Fruit fly (Drosophila melanogaster): Measurements from ENCODE around the gene yellow-k.

Gene yellow-k

DNA sequence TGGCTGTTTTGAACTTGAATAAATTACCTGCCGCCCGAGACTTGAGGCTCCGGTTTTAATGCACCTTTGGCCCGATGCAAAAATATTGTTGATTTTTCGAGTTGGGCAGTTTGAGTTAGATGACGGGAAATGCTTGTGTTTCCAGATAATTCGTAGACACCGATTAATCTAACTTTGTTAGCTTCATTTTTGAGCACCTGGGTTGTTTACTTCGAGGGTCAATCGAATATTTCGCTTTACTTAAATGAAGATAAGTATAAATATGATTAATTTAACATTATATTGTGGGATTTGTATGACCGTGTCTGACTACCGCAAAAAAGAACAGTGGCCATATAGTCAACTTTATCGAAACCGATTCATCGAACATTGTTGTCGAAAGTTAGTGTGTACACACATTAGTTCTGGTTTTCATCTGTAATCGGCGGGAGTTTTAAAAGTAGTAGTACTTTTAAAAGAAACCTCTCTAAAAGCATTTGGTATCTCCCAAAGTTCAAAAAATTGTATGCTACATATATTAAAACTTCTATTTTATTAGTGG, 3.5 kb downstream of the yellow-k start, which contains the start of gene CG7945 (continued):
- TF ChIP-seq disco-r (GFP tag; optimal IDR thresholded peaks at IDR 0.05), result no peak
- no peak for TF ChIP-seq CG10321 (GFP tag; IDR thresholded peaks at IDR 0.05)
- TF ChIP-seq Dp (GFP tag; optimal IDR thresholded peaks at IDR 0.05), result peak; percentile 98
- TF ChIP-seq Ets65A (GFP tag), result no peak
- no peak for TF ChIP-seq CG2875 (GFP tag; optimal IDR thresholded peaks at IDR 0.05)
- TF ChIP-seq sna (GFP tag; IDR thresholded peaks at IDR 0.05; ENCODE audit: partially characterized antibody), result 0 out of 2 replicates have a peak, but pooled peaks have one; percentile 35
- no peak for TF ChIP-seq CG12104 (GFP tag; optimal IDR thresholded peaks at IDR 0.05)
- TF ChIP-seq ap (GFP tag; IDR thresholded peaks at IDR 0.05), result no peak
- no peak for TF ChIP-seq CG9876 (GFP tag; optimal IDR thresholded peaks at IDR 0.05)
- no peak for TF ChIP-seq ttk (GFP tag; IDR thresholded peaks at IDR 0.05)
- no peak for TF ChIP-seq CG1529 (GFP tag; optimal IDR thresholded peaks at IDR 0.05)
- no peak; the same call in 1 of the 2 replicates for TF ChIP-seq bbx (GFP tag; IDR thresholded peaks at IDR 0.05; ENCODE audit: partially characterized antibody)
- TF ChIP-seq lab (GFP tag; optimal IDR thresholded peaks at IDR 0.05), result no peak
- no peak for TF ChIP-seq aop (GFP tag; IDR thresholded peaks at IDR 0.05)
- peak; percentile 84 for TF ChIP-seq gfzf (GFP tag; optimal IDR thresholded peaks at IDR 0.05)
- peak; percentile 60 for TF ChIP-seq Sry-δ (GFP tag; optimal IDR thresholded peaks at IDR 0.05)
- no peak for TF ChIP-seq oc (tag; optimal IDR thresholded peaks at IDR 0.05)
- no peak for TF ChIP-seq ci (GFP tag; IDR thresholded peaks at IDR 0.05)
- no peak for TF ChIP-seq Sox102F (GFP tag; optimal IDR thresholded peaks at IDR 0.05)
- no peak for TF ChIP-seq CG10565 (GFP tag; optimal IDR thresholded peaks at IDR 0.05)
- no peak for TF ChIP-seq GATAe (GFP tag; conservative IDR thresholded peaks at IDR 0.05)
- peak; percentile 23 for TF ChIP-seq CG7987 (GFP tag; optimal IDR thresholded peaks at IDR 0.05)
- peak; percentile 53 for TF ChIP-seq CG15601 (tag; optimal IDR thresholded peaks at IDR 0.05)
- TF ChIP-seq so (GFP tag; IDR thresholded peaks at IDR 0.05), result no peak
- no peak for TF ChIP-seq pfk (GFP tag; optimal IDR thresholded peaks at IDR 0.05)
- no peak for TF ChIP-seq sim (GFP tag; IDR thresholded peaks at IDR 0.05)
- no peak for TF ChIP-seq Neu2 (GFP tag; optimal IDR thresholded peaks at IDR 0.05; ENCODE audit: borderline replicate concordance)
- TF ChIP-seq B-H2 (GFP tag; optimal IDR thresholded peaks at IDR 0.05), result peak; percentile 22
- TF ChIP-seq HLHmδ (GFP tag; optimal IDR thresholded peaks at IDR 0.05), result no peak
- peak in 1 of 2 experiments; percentile 79 for TF ChIP-seq eve (GFP tag; optimal IDR thresholded peaks at IDR 0.05)
- TF ChIP-seq CG3407 (GFP tag; optimal IDR thresholded peaks at IDR 0.05), result no peak
- TF ChIP-seq CG17829 (tag; optimal IDR thresholded peaks at IDR 0.05), result peak; percentile 43
- peak; percentile 67 for TF ChIP-seq MBD-R2 (GFP tag; IDR thresholded peaks at IDR 0.05)
- no peak for TF ChIP-seq CG5953 (GFP tag; IDR thresholded peaks at IDR 0.05)
- TF ChIP-seq phol (tag; optimal IDR thresholded peaks at IDR 0.05), result peak; percentile 10
- no peak for TF ChIP-seq ash1 (GFP tag; optimal IDR thresholded peaks at IDR 0.05)
- no peak for TF ChIP-seq ind (GFP tag; optimal IDR thresholded peaks at IDR 0.05)
- TF ChIP-seq YL-1 (GFP tag; optimal IDR thresholded peaks at IDR 0.05), result peak; percentile 72
- peak; percentile 97 for TF ChIP-seq Dref (GFP tag; IDR thresholded peaks at IDR 0.05)
- no peak for TF ChIP-seq Dad (GFP tag; optimal IDR thresholded peaks at IDR 0.05)
- TF ChIP-seq Med (GFP tag), result peak; percentile 59
- TF ChIP-seq CG11695 (GFP tag; IDR thresholded peaks at IDR 0.05), result no peak
- no peak for TF ChIP-seq Six4 (GFP tag; optimal IDR thresholded peaks at IDR 0.05)
- no peak for TF ChIP-seq grau (tag; optimal IDR thresholded peaks at IDR 0.05)
- peak; percentile 38 for TF ChIP-seq sug (tag; optimal IDR thresholded peaks at IDR 0.05)
- TF ChIP-seq nerfin-1 (tag; optimal IDR thresholded peaks at IDR 0.05), result no peak
- TF ChIP-seq wdn (GFP tag; IDR thresholded peaks at IDR 0.05), result no peak
- TF ChIP-seq repo (GFP tag; optimal IDR thresholded peaks at IDR 0.05), result no peak
- peak; percentile 72 for TF ChIP-seq CG34224 (GFP tag; IDR thresholded peaks at IDR 0.05; ENCODE audit: partially characterized antibody)
- TF ChIP-seq Kr (GFP tag; optimal IDR thresholded peaks at IDR 0.05), result no peak
- TF ChIP-seq h (optimal IDR thresholded peaks at IDR 0.05), result no peak

All from whole organism, embryonic.